Worm (Caenorhabditis elegans) whole organism, L1 larva: ENCODE measurements around the gene R07B7.12.

Experiments
- Y116A8C.19 ChIP-seq: sonication (generic microtip); optimal IDR thresholded peaks from 2 replicates; lab custom pipeline; 2016; ENCODE audit warnings: missing compliant biosample characterization, missing genetic modification characterization, borderline replicate concordance
- dpl-1 ChIP-seq, 3 experiments: fragments of 150-350 bp in 2 of 3; sonication (generic microtip) in 1 of 3; optimal IDR thresholded peaks; 2 replicates each; lab custom pipeline; 2014 to 2017; ENCODE audit warnings: missing biosample characterization in 3 of 3, missing genetic modification characterization in 3 of 3, missing genetic modification reagents in 3 of 3
- fos-1 ChIP-seq: fragments of 150-350 bp; optimal IDR thresholded peaks from 2 replicates; lab custom pipeline; 2014; ENCODE audit warnings: missing biosample characterization, missing genetic modification characterization
- nhr-12 ChIP-seq: sonication (generic microtip); optimal IDR thresholded peaks from 2 replicates; lab custom pipeline; 2017; ENCODE audit warnings: missing biosample characterization, missing genetic modification characterization
- xbp-1 ChIP-seq: sonication (generic microtip); optimal IDR thresholded peaks from 2 replicates; lab custom pipeline; 2016; ENCODE audit warnings: missing genetic modification characterization, missing compliant biosample characterization

ce11 chrV:12117567-12118053 is 28.7 kb downstream of the R07B7.12 start, which contains the start of gene C13C4.8:
- TF ChIP-seq fos-1 (tag; lab: Kevin White, UChicago) (no peak), xbp-1 (tag; lab: Kevin White, UChicago) (no peak), dpl-1 (GFP tag; optimal IDR thresholded peaks at IDR 0.05; lab: Kevin White, UChicago) (no peak), Y116A8C.19 (tag; lab: Kevin White, UChicago) (no peak), nhr-12 (tag; lab: Kevin White, UChicago) (no peak)
